Fruit fly (Drosophila melanogaster) whole organism, embryonic: Measurements from ENCODE around the gene Trf.

Source experiments
- Antp ChIP-seq: fragments of 200-800 bp; sonication (Bioruptor generic); optimal IDR thresholded peaks from 3 replicates; lab custom pipeline; 2016; ENCODE audit warnings: missing biosample characterization, missing genetic modification characterization
- B-H1 ChIP-seq: fragments of 200-800 bp; sonication (Bioruptor generic); IDR thresholded peaks from 3 replicates; pipeline ENCODE4 v1.3.6; 2022; ENCODE audit warnings: missing biosample characterization, missing genetic modification characterization
- CG10209 ChIP-seq: fragments of 200-800 bp; sonication (Bioruptor generic); optimal IDR thresholded peaks from 3 replicates; lab custom pipeline; 2017; ENCODE audit warnings: missing biosample characterization, mild to moderate bottlenecking, missing genetic modification characterization, missing genetic modification reagents
- CG10366 ChIP-seq: fragments of 200-800 bp; sonication (Bioruptor generic); IDR thresholded peaks from 2 replicates; pipeline ENCODE4 v1.3.6; 2022; ENCODE audit warnings: missing biosample characterization, missing genetic modification characterization
- CG10543 ChIP-seq: fragments of 200-800 bp; sonication (Bioruptor generic); optimal IDR thresholded peaks from 3 replicates; lab custom pipeline; 2017; ENCODE audit warnings: missing biosample characterization, mild to moderate bottlenecking, missing genetic modification characterization, moderate library complexity
- CG10959 ChIP-seq: fragments of 200-800 bp; sonication (Bioruptor generic); IDR thresholded peaks from 2 replicates; pipeline ENCODE4 v1.3.6; 2022; ENCODE audit warnings: missing biosample characterization, missing genetic modification characterization
- CG11085 ChIP-seq: fragments of 200-800 bp; sonication (Bioruptor generic); IDR thresholded peaks from 2 replicates; pipeline ENCODE4 v1.3.6; 2022; ENCODE audit warnings: missing biosample characterization, missing genetic modification characterization
- CG11456 ChIP-seq: fragments of 200-800 bp; sonication (Bioruptor generic); IDR thresholded peaks from 3 replicates; pipeline ENCODE4 v1.3.6; 2022; ENCODE audit warnings: missing biosample characterization, missing genetic modification characterization
- CG14667 ChIP-seq: fragments of 200-800 bp; sonication (Bioruptor generic); IDR thresholded peaks from 2 replicates; pipeline ENCODE4 v1.3.6; 2022; ENCODE audit warnings: missing biosample characterization, missing genetic modification characterization
- CG15514 ChIP-seq: fragments of 200-800 bp; sonication (Bioruptor generic); optimal IDR thresholded peaks from 3 replicates; lab custom pipeline; 2017; ENCODE audit warnings: missing biosample characterization, missing genetic modification characterization, mild to moderate bottlenecking, moderate library complexity, missing genetic modification reagents
- CG17612 ChIP-seq: fragments of 200-800 bp; sonication (Bioruptor generic); IDR thresholded peaks from 2 replicates; pipeline ENCODE4 v1.3.6; 2022; ENCODE audit warnings: missing biosample characterization, missing genetic modification characterization
- CG17802 ChIP-seq: fragments of 200-800 bp; sonication (Bioruptor generic); optimal IDR thresholded peaks from 2 replicates; lab custom pipeline; 2018; ENCODE audit warnings: missing biosample characterization, mild to moderate bottlenecking, missing genetic modification characterization, moderate library complexity
- CG17829 ChIP-seq: fragments of 200-800 bp; optimal IDR thresholded peaks from 2 replicates; lab custom pipeline; 2019; ENCODE audit warnings: missing biosample characterization, mild to moderate bottlenecking, missing genetic modification characterization, moderate library complexity
- CG2129 ChIP-seq: fragments of 200-800 bp; sonication (Bioruptor generic); IDR thresholded peaks from 2 replicates; pipeline ENCODE4 v1.3.6; 2022; ENCODE audit warnings: missing biosample characterization, missing genetic modification characterization; ENCODE audit not compliant: partially characterized antibody
- CG6272 ChIP-seq: fragments of 200-800 bp; sonication (Bioruptor generic); IDR thresholded peaks from 2 replicates; pipeline ENCODE4 v1.3.6; 2022; ENCODE audit warnings: missing biosample characterization, missing genetic modification characterization
- CG8281 ChIP-seq: fragments of 200-800 bp; sonication (Bioruptor generic); optimal IDR thresholded peaks from 2 replicates; lab custom pipeline; 2018; ENCODE audit warnings: missing biosample characterization, mild to moderate bottlenecking, missing genetic modification characterization, moderate library complexity
- CG9437 ChIP-seq: fragments of 200-800 bp; sonication (Bioruptor generic); optimal IDR thresholded peaks from 2 replicates; lab custom pipeline; 2018; ENCODE audit warnings: missing biosample characterization, mild to moderate bottlenecking, missing genetic modification characterization
- CG9797 ChIP-seq: fragments of 200-800 bp; sonication (Bioruptor generic); optimal IDR thresholded peaks from 3 replicates; lab custom pipeline; 2018; ENCODE audit warnings: missing biosample characterization, mild to moderate bottlenecking, missing genetic modification characterization
- CkIIα-i1 ChIP-seq: fragments of 200-800 bp; sonication (Bioruptor generic); IDR thresholded peaks from 2 replicates; pipeline ENCODE4 v1.3.6; 2022; ENCODE audit warnings: missing biosample characterization, missing genetic modification characterization
- Dp ChIP-seq: fragments of 200-800 bp; sonication (Bioruptor generic); optimal IDR thresholded peaks from 2 replicates; lab custom pipeline; 2018; ENCODE audit warnings: missing biosample characterization, mild to moderate bottlenecking, missing genetic modification characterization, moderate library complexity
- Dref ChIP-seq: fragments of 200-800 bp; sonication (Bioruptor generic); IDR thresholded peaks from 2 replicates; pipeline ENCODE4 v1.3.6; 2022; ENCODE audit warnings: missing biosample characterization, missing genetic modification characterization
- GATAe ChIP-seq: fragments of 200-800 bp; sonication (Bioruptor generic); conservative IDR thresholded peaks from 2 replicates; pipeline ENCODE4 v1.3.6; 2022; ENCODE audit warnings: missing biosample characterization, missing genetic modification characterization
- HLH3B ChIP-seq: fragments of 200-800 bp; sonication (Bioruptor generic); IDR thresholded peaks from 2 replicates; pipeline ENCODE4 v1.3.6; 2022; ENCODE audit warnings: missing biosample characterization, missing genetic modification characterization
- Max ChIP-seq: fragments of 200-800 bp; sonication (Bioruptor generic); optimal IDR thresholded peaks from 2 replicates; lab custom pipeline; 2016; ENCODE audit warnings: missing biosample characterization, mild to moderate bottlenecking, missing genetic modification characterization
- NC2α ChIP-seq: fragments of 200-800 bp; sonication (Bioruptor generic); optimal IDR thresholded peaks from 2 replicates; lab custom pipeline; 2016; ENCODE audit warnings: missing biosample characterization, missing genetic modification characterization
- Oaz ChIP-seq: fragments of 200-800 bp; sonication (Bioruptor generic); IDR thresholded peaks from 2 replicates; pipeline ENCODE4 v1.3.6; 2022; ENCODE audit warnings: missing biosample characterization, missing genetic modification characterization
- Rfx ChIP-seq: fragments of 200-800 bp; sonication (Bioruptor generic); IDR thresholded peaks from 2 replicates; pipeline ENCODE4 v1.3.6; 2022; ENCODE audit warnings: missing biosample characterization, missing genetic modification characterization
- Stat92E ChIP-seq, 3 experiments: fragments of >200 bp in 2 of 3; fragments of 200-800 bp in 1 of 3; sonication (Bioruptor generic) in 1 of 3; optimal IDR thresholded peaks; 2 replicates each; lab custom pipeline; 2017 to 2019; ENCODE audit warnings: missing biosample characterization in 3 of 3, missing genetic modification characterization in 3 of 3, mild to moderate bottlenecking in 1 of 3, moderate library complexity in 1 of 3
- ash1 ChIP-seq: fragments of 200-800 bp; sonication (Bioruptor generic); optimal IDR thresholded peaks from 2 replicates; lab custom pipeline; 2018; ENCODE audit warnings: missing biosample characterization, mild to moderate bottlenecking, missing genetic modification characterization
- az2 ChIP-seq: fragments of 200-800 bp; sonication (Bioruptor generic); optimal IDR thresholded peaks from 3 replicates; lab custom pipeline; 2016; ENCODE audit warnings: missing biosample characterization, missing genetic modification characterization
- btn ChIP-seq: fragments of 200-800 bp; sonication (Bioruptor generic); optimal IDR thresholded peaks from 2 replicates; lab custom pipeline; 2016; ENCODE audit warnings: missing biosample characterization, missing genetic modification characterization
- croc ChIP-seq: fragments of 200-800 bp; sonication (Bioruptor generic); conservative IDR thresholded peaks from 3 replicates; pipeline ENCODE4 v1.3.6; 2022; ENCODE audit warnings: missing biosample characterization, missing genetic modification characterization
- crp ChIP-seq, 2 experiments: fragments of 200-800 bp; sonication (Bioruptor generic); optimal IDR thresholded peaks; 2 replicates in 1 of 2; 3 replicates in 1 of 2; lab custom pipeline; 2017; ENCODE audit warnings: missing biosample characterization in 2 of 2, missing genetic modification characterization in 2 of 2, mild to moderate bottlenecking in 1 of 2, moderate library complexity in 1 of 2
- dm ChIP-seq: fragments of 200-800 bp; sonication (Bioruptor generic); optimal IDR thresholded peaks from 3 replicates; lab custom pipeline; 2016; ENCODE audit warnings: missing biosample characterization, missing genetic modification characterization
- dmrt99B ChIP-seq: fragments of 200-800 bp; sonication (Bioruptor generic); optimal IDR thresholded peaks from 2 replicates; lab custom pipeline; 2018; ENCODE audit warnings: missing biosample characterization, mild to moderate bottlenecking, missing genetic modification characterization, moderate library complexity
- ewg ChIP-seq: fragments of 200-800 bp; sonication (Bioruptor generic); optimal IDR thresholded peaks from 3 replicates; lab custom pipeline; 2017; ENCODE audit warnings: mild to moderate bottlenecking, missing biosample characterization, missing genetic modification reagents, missing genetic modification characterization
- fd96Cb ChIP-seq: fragments of 200-800 bp; sonication (Bioruptor generic); optimal IDR thresholded peaks from 2 replicates; lab custom pipeline; 2018; ENCODE audit warnings: missing biosample characterization, mild to moderate bottlenecking, missing genetic modification characterization, moderate library complexity
- insv ChIP-seq, 2 experiments: fragments of 200-800 bp; sonication (Bioruptor generic); optimal IDR thresholded peaks; 3 replicates each; lab custom pipeline; 2016 to 2018; ENCODE audit warnings: missing biosample characterization in 2 of 2, missing genetic modification characterization in 2 of 2
- jing ChIP-seq: fragments of 200-800 bp; sonication (Bioruptor generic); optimal IDR thresholded peaks from 2 replicates; lab custom pipeline; 2018; ENCODE audit warnings: missing biosample characterization, mild to moderate bottlenecking, missing genetic modification characterization
- prd ChIP-seq, 3 experiments: fragments of >200 bp in 2 of 3; fragments of 200-800 bp in 1 of 3; sonication (Bioruptor generic) in 1 of 3; optimal IDR thresholded peaks in 2 of 3; IDR thresholded peaks in 1 of 3; 2 replicates in 2 of 3; 3 replicates in 1 of 3; pipeline versions ENCODE4 v1.3.6 to Lab custom; 2017 to 2022; ENCODE audit warnings: missing biosample characterization in 1 of 3, missing genetic modification characterization in 1 of 3
- psq ChIP-seq: fragments of 200-800 bp; sonication (Bioruptor generic); optimal IDR thresholded peaks from 2 replicates; lab custom pipeline; 2017; ENCODE audit warnings: missing biosample characterization, missing genetic modification characterization
- rib ChIP-seq: fragments of 200-800 bp; sonication (Bioruptor generic); IDR thresholded peaks from 2 replicates; pipeline ENCODE4 v1.3.6; 2022; ENCODE audit warnings: missing biosample characterization, missing genetic modification characterization
- row ChIP-seq: fragments of 200-800 bp; sonication (Bioruptor generic); IDR thresholded peaks from 3 replicates; pipeline ENCODE4 v1.3.6; 2022; ENCODE audit warnings: missing biosample characterization, missing genetic modification characterization
- sd ChIP-seq: fragments of 200-800 bp; sonication (Bioruptor generic); optimal IDR thresholded peaks from 3 replicates; lab custom pipeline; 2018; ENCODE audit warnings: missing biosample characterization, mild to moderate bottlenecking, missing genetic modification characterization, moderate library complexity
- sens ChIP-seq: fragments of 200-800 bp; sonication (Bioruptor generic); peaks from one replicate; lab custom pipeline; 2016; ENCODE audit warnings: missing biosample characterization, missing genetic modification characterization
- tap ChIP-seq: fragments of 200-800 bp; optimal IDR thresholded peaks from 3 replicates; lab custom pipeline; 2019; ENCODE audit warnings: missing biosample characterization, mild to moderate bottlenecking, missing genetic modification characterization, moderate library complexity
- trh ChIP-seq: fragments of 200-800 bp; sonication (Bioruptor generic); optimal IDR thresholded peaks from 2 replicates; lab custom pipeline; 2016; ENCODE audit warnings: missing biosample characterization, missing genetic modification characterization
- usp ChIP-seq: fragments of >200 bp; optimal IDR thresholded peaks from 2 replicates; lab custom pipeline; 2017; ENCODE audit warnings: missing biosample characterization, missing genetic modification characterization
- vfl ChIP-seq: fragments of 200-800 bp; sonication (Bioruptor generic); optimal IDR thresholded peaks from 2 replicates; lab custom pipeline; 2016; ENCODE audit warnings: missing biosample characterization, missing genetic modification characterization
- vnd ChIP-seq: fragments of 200-800 bp; sonication (Bioruptor generic); IDR thresholded peaks from 3 replicates; pipeline ENCODE4 v1.3.6; 2022; ENCODE audit warnings: missing biosample characterization, missing genetic modification characterization; ENCODE audit not compliant: partially characterized antibody
- zfh1 ChIP-seq: fragments of 200-800 bp; sonication (Bioruptor generic); IDR thresholded peaks from 3 replicates; pipeline ENCODE4 v1.3.6; 2022; ENCODE audit warnings: missing biosample characterization, missing genetic modification characterization

The Trf gene

DNA sequence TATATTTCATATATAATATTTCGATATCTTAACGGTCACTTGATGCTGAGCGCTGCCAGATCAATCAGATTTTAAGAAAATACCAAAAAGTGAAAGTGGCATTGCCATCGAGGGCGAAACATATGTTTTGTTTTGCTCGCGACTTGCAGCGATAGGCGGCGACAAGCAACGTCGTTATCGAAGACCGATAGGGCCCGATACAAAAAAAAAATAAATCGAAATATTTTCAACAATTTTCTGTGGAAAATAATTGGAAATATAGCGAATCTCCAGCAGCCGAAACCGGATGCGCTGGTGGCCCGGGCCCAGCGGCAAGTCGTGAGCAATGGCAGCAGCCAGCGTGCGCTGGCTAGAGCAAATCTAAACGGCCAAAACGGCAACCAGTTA lies 29.4 kb upstream of the Trf start, which contains the start of gene Megf8 (continued):
- TF ChIP-seq NC2α (GFP tag; lab: Kevin White, UChicago) = no peak
- no peak for TF ChIP-seq btn (GFP tag; lab: Kevin White, UChicago)
- no peak for TF ChIP-seq CG15514 (GFP tag; lab: Kevin White, UChicago)
- no peak for TF ChIP-seq CkIIα-i1 (GFP tag; lab: Robert Waterston, UW)
- peak; percentile 43 for TF ChIP-seq CG9797 (GFP tag; lab: Kevin White, UChicago)
- TF ChIP-seq prd (optimal IDR thresholded peaks at IDR 0.05; lab: Kevin White, UChicago) = no peak
- no peak for TF ChIP-seq prd (GFP tag; IDR thresholded peaks at IDR 0.05; lab: Robert Waterston, UW)
- TF ChIP-seq vfl (GFP tag; lab: Kevin White, UChicago) = no peak
- peak; percentile 26 for TF ChIP-seq Dp (GFP tag; lab: Kevin White, UChicago)
- no peak for TF ChIP-seq CG17802 (tag; lab: Kevin White, UChicago)
- TF ChIP-seq trh (GFP tag; lab: Kevin White, UChicago) = no peak
- no peak for TF ChIP-seq CG17829 (tag; lab: Kevin White, UChicago)
- TF ChIP-seq croc (GFP tag; lab: Robert Waterston, UW) = no peak
- no peak for TF ChIP-seq HLH3B (GFP tag; lab: Robert Waterston, UW)
- peak; percentile 83 for TF ChIP-seq Dref
- 0 out of 2 replicates have a peak, but pooled peaks have one; percentile 23 for TF ChIP-seq Rfx
- TF ChIP-seq ewg (GFP tag; lab: Kevin White, UChicago) = no peak
- no peak for TF ChIP-seq row
- TF ChIP-seq dmrt99B = no peak
- TF ChIP-seq CG14667 (GFP tag; lab: Robert Waterston, UW) = no peak
- TF ChIP-seq CG10959 (GFP tag; lab: Robert Waterston, UW) = no peak
- TF ChIP-seq CG17612 (GFP tag; lab: Robert Waterston, UW) = no peak
- TF ChIP-seq dm (GFP tag; lab: Kevin White, UChicago) = no peak
- TF ChIP-seq B-H1 = no peak
- TF ChIP-seq CG10543 (GFP tag; lab: Kevin White, UChicago) = no peak
- no peak for TF ChIP-seq tap (tag; lab: Kevin White, UChicago)
- no peak for TF ChIP-seq sens
- no peak for TF ChIP-seq psq (GFP tag; lab: Kevin White, UChicago)
- no peak for TF ChIP-seq sd
- no peak for TF ChIP-seq ash1 (GFP tag; lab: Kevin White, UChicago)
- no peak for TF ChIP-seq CG11085
- TF ChIP-seq CG8281 (tag; lab: Kevin White, UChicago) = no peak
- no peak for TF ChIP-seq CG9437 (GFP tag; lab: Kevin White, UChicago)
- no peak for TF ChIP-seq Oaz
- TF ChIP-seq usp = no peak
- no peak for TF ChIP-seq GATAe
- no peak for TF ChIP-seq jing (GFP tag; lab: Kevin White, UChicago)
- no peak for TF ChIP-seq CG10366 (GFP tag; lab: Robert Waterston, UW)
- TF ChIP-seq Max (GFP tag; lab: Kevin White, UChicago) = no peak
- peak; percentile 16 for TF ChIP-seq vnd (GFP tag; lab: Robert Waterston, UW)
- no peak for TF ChIP-seq CG11456 (GFP tag; lab: Robert Waterston, UW)
- no peak for TF ChIP-seq az2 (GFP tag; lab: Kevin White, UChicago)
- peak; percentile 48 to 90 for TF ChIP-seq crp (GFP tag; optimal IDR thresholded peaks at IDR 0.05; lab: Kevin White, UChicago)
- no peak for TF ChIP-seq zfh1 (GFP tag; lab: Robert Waterston, UW)
- no peak for TF ChIP-seq CG10209
- no peak for TF ChIP-seq CG2129 (GFP tag; lab: Robert Waterston, UW)
- TF ChIP-seq insv (GFP tag; optimal IDR thresholded peaks at IDR 0.05; lab: Kevin White, UChicago) = no peak
- TF ChIP-seq rib (GFP tag; lab: Robert Waterston, UW) = 0 out of 2 replicates have a peak, but pooled peaks have one; percentile 35
- TF ChIP-seq Antp (GFP tag; lab: Kevin White, UChicago) = no peak
- no peak for TF ChIP-seq Stat92E (GFP tag; optimal IDR thresholded peaks at IDR 0.05; lab: Kevin White, UChicago)
- no peak for TF ChIP-seq fd96Cb (tag; lab: Kevin White, UChicago)
- no peak for TF ChIP-seq CG6272
